Fruit fly (Drosophila melanogaster) whole organism, adult: ENCODE results near the gene CG2267.
A peak's percentile ranks its signal among the peaks of the same experiment; 100 is the strongest.

Source experiments
- CG11617 ChIP-seq: fragments of 200-800 bp; sonication (Bioruptor generic); optimal IDR thresholded peaks from 2 replicates; lab custom pipeline; 2017; ENCODE audit warnings: mild to moderate bottlenecking, missing biosample characterization, missing genetic modification reagents, missing genetic modification characterization
- CG12768 ChIP-seq: fragments of 200-800 bp; sonication (Bioruptor generic); optimal IDR thresholded peaks from 2 replicates; lab custom pipeline; 2017; ENCODE audit warnings: missing biosample characterization, missing genetic modification characterization, mild to moderate bottlenecking, moderate library complexity, missing genetic modification reagents
- CG14711 ChIP-seq: fragments of 200-800 bp; sonication (Bioruptor generic); optimal IDR thresholded peaks from 2 replicates; lab custom pipeline; 2018; ENCODE audit warnings: missing biosample characterization, mild to moderate bottlenecking, missing genetic modification characterization, moderate library complexity
- CG1620 ChIP-seq: fragments of 200-800 bp; sonication (Bioruptor generic); optimal IDR thresholded peaks from 2 replicates; lab custom pipeline; 2016; ENCODE audit warnings: missing biosample characterization, missing genetic modification characterization
- CG33017 ChIP-seq: fragments of 200-800 bp; sonication (Bioruptor generic); optimal IDR thresholded peaks from 2 replicates; lab custom pipeline; 2018; ENCODE audit warnings: missing biosample characterization, mild to moderate bottlenecking, missing genetic modification characterization, moderate library complexity
- CG5204 ChIP-seq: fragments of 200-800 bp; sonication (Bioruptor generic); optimal IDR thresholded peaks from 2 replicates; lab custom pipeline; 2016; ENCODE audit warnings: missing biosample characterization, missing genetic modification characterization
- CG7045 ChIP-seq: fragments of 200-800 bp; sonication (Bioruptor generic); optimal IDR thresholded peaks from 2 replicates; lab custom pipeline; 2017; ENCODE audit warnings: missing biosample characterization, mild to moderate bottlenecking, missing genetic modification characterization
- CG7101 ChIP-seq: fragments of 200-800 bp; sonication (Bioruptor generic); optimal IDR thresholded peaks from 2 replicates; lab custom pipeline; 2018; ENCODE audit warnings: missing biosample characterization, mild to moderate bottlenecking, missing genetic modification characterization, moderate library complexity
- Clk ChIP-seq: fragments of 200-800 bp; sonication (Bioruptor generic); optimal IDR thresholded peaks from 2 replicates; lab custom pipeline; 2017; ENCODE audit warnings: missing biosample characterization, missing genetic modification characterization
- Crg-1 ChIP-seq: fragments of 200-800 bp; sonication (Bioruptor generic); optimal IDR thresholded peaks from 2 replicates; lab custom pipeline; 2016; ENCODE audit warnings: missing biosample characterization, missing genetic modification characterization
- Hr96 ChIP-seq: fragments of 200-800 bp; sonication (Bioruptor generic); optimal IDR thresholded peaks from 2 replicates; lab custom pipeline; 2016; ENCODE audit warnings: missing biosample characterization, missing genetic modification characterization
- Mnt ChIP-seq: fragments of 200-800 bp; sonication (Bioruptor generic); optimal IDR thresholded peaks from 2 replicates; lab custom pipeline; 2016; ENCODE audit warnings: missing biosample characterization, mild to moderate bottlenecking, missing genetic modification characterization
- bab1 ChIP-seq: fragments of 200-800 bp; sonication (Bioruptor generic); optimal IDR thresholded peaks from 3 replicates; lab custom pipeline; 2019; ENCODE audit warnings: missing biosample characterization, mild to moderate bottlenecking, missing genetic modification characterization, moderate library complexity
- cic ChIP-seq: fragments of 200-800 bp; sonication (Bioruptor generic); optimal IDR thresholded peaks from 2 replicates; lab custom pipeline; 2017; ENCODE audit warnings: missing biosample characterization, mild to moderate bottlenecking, missing genetic modification characterization, moderate library complexity
- cnc ChIP-seq, 2 experiments: fragments of >200 bp; optimal IDR thresholded peaks; 2 replicates each; lab custom pipeline; 2017
- kay ChIP-seq: fragments of 200-800 bp; sonication (Bioruptor generic); peaks from one replicate; lab custom pipeline; 2016; ENCODE audit warnings: missing biosample characterization, missing genetic modification characterization, borderline replicate concordance
- ovo ChIP-seq: fragments of 200-800 bp; sonication (Bioruptor generic); optimal IDR thresholded peaks from 2 replicates; lab custom pipeline; 2016; ENCODE audit warnings: missing biosample characterization, missing genetic modification characterization
- pad ChIP-seq: fragments of 200-800 bp; sonication (Bioruptor generic); optimal IDR thresholded peaks from 3 replicates; lab custom pipeline; 2017; ENCODE audit warnings: missing biosample characterization, missing genetic modification characterization, mild to moderate bottlenecking, moderate library complexity, missing genetic modification reagents
- tj ChIP-seq: fragments of 200-800 bp; sonication (Bioruptor generic); optimal IDR thresholded peaks from 3 replicates; lab custom pipeline; 2017; ENCODE audit warnings: missing biosample characterization, mild to moderate bottlenecking, missing genetic modification characterization, moderate library complexity
- toe ChIP-seq: fragments of 200-800 bp; sonication (Bioruptor generic); optimal IDR thresholded peaks from 2 replicates; lab custom pipeline; 2016; ENCODE audit warnings: missing biosample characterization, missing genetic modification characterization

The CG2267 gene

dm6 chr3R:30621806-30622205 lies 7.0 kb downstream of the CG2267 start, which contains the start of gene CG44954:
CG44954 (minus strand) TSS chr3R:30621906.
- TF ChIP-seq Clk (GFP tag; lab: Kevin White, UChicago) (no peak), pad (GFP tag; lab: Kevin White, UChicago) (no peak), CG12768 (GFP tag; lab: Kevin White, UChicago) (no peak), Crg-1 (no peak), bab1 (GFP tag; lab: Kevin White, UChicago) (no peak), Hr96 (GFP tag; lab: Kevin White, UChicago) (no peak), CG14711 (tag; lab: Kevin White, UChicago) (no peak), CG5204 (no peak)

- no peak for TF ChIP-seq cnc (optimal IDR thresholded peaks at IDR 0.05; lab: Kevin White, UChicago)
- TF ChIP-seq pad (GFP tag; lab: Kevin White, UChicago), result peak; percentile 11
Measured at dm6 chr3R:30617457-30617856, 11.4 kb downstream of the CG2267 start.

dm6 chr3R:30616098-30616857 lies 12.6 kb downstream of the CG2267 start:
- TF ChIP-seq CG11617 (GFP tag; lab: Kevin White, UChicago) (no peak), Clk (GFP tag; lab: Kevin White, UChicago) (no peak), pad (GFP tag; lab: Kevin White, UChicago) (peak; percentile 58), CG14711 (tag; lab: Kevin White, UChicago) (no peak), cic (GFP tag; lab: Kevin White, UChicago) (no peak)

dm6 chr3R:30605889-30606288 lies 22.9 kb downstream of the CG2267 start, which contains the start of gene CG31016:
CG31016 (plus strand) TSS chr3R:30606189.
- no peak for TF ChIP-seq CG33017 (tag; lab: Kevin White, UChicago)
- TF ChIP-seq bab1 (GFP tag; lab: Kevin White, UChicago), result no peak
- no peak for TF ChIP-seq Crg-1
- no peak for TF ChIP-seq CG7045 (GFP tag; lab: Kevin White, UChicago)
- TF ChIP-seq kay (GFP tag; lab: Kevin White, UChicago), result no peak
- no peak for TF ChIP-seq Hr96 (GFP tag; lab: Kevin White, UChicago)
- no peak for TF ChIP-seq Mnt
- no peak for TF ChIP-seq toe (GFP tag; lab: Kevin White, UChicago)
- no peak for TF ChIP-seq cic (GFP tag; lab: Kevin White, UChicago)
- no peak for TF ChIP-seq CG12768 (GFP tag; lab: Kevin White, UChicago)
- no peak for TF ChIP-seq CG7101 (tag; lab: Kevin White, UChicago)
- no peak for TF ChIP-seq CG1620 (GFP tag; lab: Kevin White, UChicago)
- no peak for TF ChIP-seq CG14711 (tag; lab: Kevin White, UChicago)
- TF ChIP-seq tj (GFP tag; lab: Kevin White, UChicago), result no peak
- no peak for TF ChIP-seq pad (GFP tag; lab: Kevin White, UChicago)
- TF ChIP-seq ovo (GFP tag; lab: Kevin White, UChicago), result no peak
- no peak for TF ChIP-seq CG5204

- TF ChIP-seq cic (GFP tag; lab: Kevin White, UChicago) (no peak), pad (GFP tag; lab: Kevin White, UChicago) (no peak), CG12768 (GFP tag; lab: Kevin White, UChicago) (no peak), CG1620 (GFP tag; lab: Kevin White, UChicago) (no peak), cnc (optimal IDR thresholded peaks at IDR 0.05; lab: Kevin White, UChicago) (no peak), kay (GFP tag; lab: Kevin White, UChicago) (no peak), Crg-1 (no peak), CG14711 (tag; lab: Kevin White, UChicago) (no peak), ovo (GFP tag; lab: Kevin White, UChicago) (no peak), Clk (GFP tag; lab: Kevin White, UChicago) (no peak), CG33017 (tag; lab: Kevin White, UChicago) (no peak), toe (GFP tag; lab: Kevin White, UChicago) (no peak), tj (GFP tag; lab: Kevin White, UChicago) (no peak), CG7045 (GFP tag; lab: Kevin White, UChicago) (no peak), CG7101 (tag; lab: Kevin White, UChicago) (no peak), bab1 (GFP tag; lab: Kevin White, UChicago) (no peak), CG11617 (GFP tag; lab: Kevin White, UChicago) (no peak), CG5204 (no peak)
Measured at dm6 chr3R:30603881-30604280, 24.9 kb downstream of the CG2267 start, which contains the start of gene PH4alphaNE3. PH4alphaNE3 (plus strand) TSS chr3R:30604181.

- TF ChIP-seq CG7045 (GFP tag; lab: Kevin White, UChicago) (peak; percentile 34), CG11617 (GFP tag; lab: Kevin White, UChicago) (peak; percentile 28), cnc (optimal IDR thresholded peaks at IDR 0.05; lab: Kevin White, UChicago) (no peak), CG33017 (tag; lab: Kevin White, UChicago) (no peak), CG12768 (GFP tag; lab: Kevin White, UChicago) (no peak), CG1620 (GFP tag; lab: Kevin White, UChicago) (peak; percentile 49), Mnt (peak; percentile 11), CG7101 (tag; lab: Kevin White, UChicago) (peak; percentile 20), Crg-1 (peak; percentile 31), kay (GFP tag; lab: Kevin White, UChicago) (no peak), CG14711 (tag; lab: Kevin White, UChicago) (no peak), cic (GFP tag; lab: Kevin White, UChicago) (no peak), toe (GFP tag; lab: Kevin White, UChicago) (peak; percentile 65), CG5204 (peak; percentile 72), pad (GFP tag; lab: Kevin White, UChicago) (peak; percentile 12), ovo (GFP tag; lab: Kevin White, UChicago) (peak; percentile 51), Hr96 (GFP tag; lab: Kevin White, UChicago) (peak; percentile 3), tj (GFP tag; lab: Kevin White, UChicago) (no peak), Clk (GFP tag; lab: Kevin White, UChicago) (peak; percentile 47), bab1 (GFP tag; lab: Kevin White, UChicago) (peak; percentile 25)
Measured at dm6 chr3R:30601440-30602256, 27.2 kb downstream of the CG2267 start, which contains the start of the genes CG2246 and CG31021. CG2246 (minus strand) TSS chr3R:30601489. CG31021 (plus strand) TSS chr3R:30602206.
